Fruit fly (Drosophila melanogaster) whole organism, embryonic: ENCODE measurements around the gene dyl.

Source experiments
- Ada2b ChIP-seq: fragments of 200-800 bp; sonication (Bioruptor generic); IDR thresholded peaks from 2 replicates; pipeline ENCODE4 v1.3.6; 2022; ENCODE audit warnings: missing biosample characterization, missing genetic modification characterization
- Adf1 ChIP-seq: fragments of 200-800 bp; sonication (Bioruptor generic); IDR thresholded peaks from 2 replicates; pipeline ENCODE4 v1.3.6; 2022; ENCODE audit warnings: missing biosample characterization, missing genetic modification characterization
- CG10543 ChIP-seq: fragments of 200-800 bp; sonication (Bioruptor generic); optimal IDR thresholded peaks from 3 replicates; lab custom pipeline; 2017; ENCODE audit warnings: missing biosample characterization, mild to moderate bottlenecking, missing genetic modification characterization, moderate library complexity
- CG10654 ChIP-seq: fragments of 200-800 bp; sonication (Bioruptor generic); optimal IDR thresholded peaks from 2 replicates; lab custom pipeline; 2016; ENCODE audit warnings: missing biosample characterization, missing genetic modification characterization
- CG12155 ChIP-seq: fragments of 200-800 bp; sonication (Bioruptor generic); optimal IDR thresholded peaks from 3 replicates; lab custom pipeline; 2016; ENCODE audit warnings: missing biosample characterization, missing genetic modification characterization
- CG13424 ChIP-seq: fragments of 200-800 bp; sonication (Bioruptor generic); optimal IDR thresholded peaks from 2 replicates; lab custom pipeline; 2019; ENCODE audit warnings: missing biosample characterization, mild to moderate bottlenecking, missing genetic modification characterization, moderate library complexity
- CG13775 ChIP-seq: fragments of 200-800 bp; sonication (Bioruptor generic); optimal IDR thresholded peaks from 3 replicates; lab custom pipeline; 2017; ENCODE audit warnings: missing biosample characterization, mild to moderate bottlenecking, missing genetic modification characterization
- CG13894 ChIP-seq: fragments of 200-800 bp; sonication (Bioruptor generic); optimal IDR thresholded peaks from 3 replicates; lab custom pipeline; 2018; ENCODE audit warnings: missing biosample characterization, mild to moderate bottlenecking, missing genetic modification characterization, moderate library complexity
- CG14050 ChIP-seq: fragments of 200-800 bp; sonication (Bioruptor generic); IDR thresholded peaks from 3 replicates; pipeline ENCODE4 v1.3.6; 2022; ENCODE audit warnings: missing biosample characterization, missing genetic modification characterization
- CG14965 ChIP-seq: fragments of 200-800 bp; sonication (Bioruptor generic); optimal IDR thresholded peaks from 2 replicates; lab custom pipeline; 2016; ENCODE audit warnings: missing biosample characterization, missing genetic modification characterization, borderline replicate concordance
- CG15479 ChIP-seq: fragments of 200-800 bp; sonication (Bioruptor generic); optimal IDR thresholded peaks from 3 replicates; lab custom pipeline; 2019; ENCODE audit warnings: missing biosample characterization, mild to moderate bottlenecking, missing genetic modification characterization, moderate library complexity
- CG16863 ChIP-seq: fragments of 200-800 bp; sonication (Bioruptor generic); optimal IDR thresholded peaks from 3 replicates; lab custom pipeline; 2016; ENCODE audit warnings: missing biosample characterization, missing genetic modification characterization
- CG17612 ChIP-seq: fragments of 200-800 bp; sonication (Bioruptor generic); IDR thresholded peaks from 2 replicates; pipeline ENCODE4 v1.3.6; 2022; ENCODE audit warnings: missing biosample characterization, missing genetic modification characterization
- CG18599 ChIP-seq: fragments of 200-800 bp; sonication (Bioruptor generic); optimal IDR thresholded peaks from 3 replicates; lab custom pipeline; 2017; ENCODE audit warnings: missing biosample characterization, missing genetic modification characterization, mild to moderate bottlenecking, moderate library complexity, missing genetic modification reagents
- CG2120 ChIP-seq: fragments of 200-800 bp; sonication (Bioruptor generic); optimal IDR thresholded peaks from 3 replicates; lab custom pipeline; 2016; ENCODE audit warnings: missing biosample characterization, missing genetic modification characterization
- CG2678 ChIP-seq: fragments of 200-800 bp; sonication (Bioruptor generic); optimal IDR thresholded peaks from 3 replicates; lab custom pipeline; 2019; ENCODE audit warnings: missing biosample characterization, mild to moderate bottlenecking, missing genetic modification characterization, moderate library complexity
- CG6654 ChIP-seq: fragments of 200-800 bp; sonication (Bioruptor generic); optimal IDR thresholded peaks from 2 replicates; lab custom pipeline; 2017; ENCODE audit warnings: missing biosample characterization, mild to moderate bottlenecking, missing genetic modification characterization
- CG6854 ChIP-seq: fragments of 200-800 bp; sonication (Bioruptor generic); optimal IDR thresholded peaks from 3 replicates; lab custom pipeline; 2017; ENCODE audit warnings: missing biosample characterization, mild to moderate bottlenecking, missing genetic modification characterization
- CG7928 ChIP-seq: fragments of 200-800 bp; sonication (Bioruptor generic); optimal IDR thresholded peaks from 2 replicates; lab custom pipeline; 2017; ENCODE audit warnings: missing biosample characterization, mild to moderate bottlenecking, missing genetic modification characterization
- CG8478 ChIP-seq: fragments of >200 bp; optimal IDR thresholded peaks from 2 replicates; lab custom pipeline; 2018
- CG9932 ChIP-seq: fragments of 200-800 bp; sonication (Bioruptor generic); IDR thresholded peaks from 2 replicates; pipeline ENCODE4 v1.3.6; 2022; ENCODE audit warnings: missing biosample characterization, missing genetic modification characterization
- CrebB ChIP-seq: fragments of 200-800 bp; sonication (Bioruptor generic); optimal IDR thresholded peaks from 3 replicates; lab custom pipeline; 2018; ENCODE audit warnings: missing biosample characterization, mild to moderate bottlenecking, missing genetic modification characterization
- E2f1 ChIP-seq: fragments of 200-800 bp; sonication (Bioruptor generic); IDR thresholded peaks from 2 replicates; pipeline ENCODE4 v1.3.6; 2022; ENCODE audit warnings: missing biosample characterization, missing genetic modification characterization
- E2f2 ChIP-seq: fragments of 200-800 bp; sonication (Bioruptor generic); IDR thresholded peaks from 2 replicates; pipeline ENCODE4 v1.3.6; 2022; ENCODE audit warnings: missing biosample characterization, missing genetic modification characterization
- HHEX ChIP-seq: fragments of 200-800 bp; sonication (Bioruptor generic); optimal IDR thresholded peaks from 3 replicates; lab custom pipeline; 2017; ENCODE audit warnings: missing biosample characterization, mild to moderate bottlenecking, missing genetic modification characterization, missing genetic modification reagents
- Hey ChIP-seq: fragments of 200-800 bp; sonication (Bioruptor generic); optimal IDR thresholded peaks from 3 replicates; lab custom pipeline; 2018; ENCODE audit warnings: missing biosample characterization, mild to moderate bottlenecking, missing genetic modification characterization
- Hmx ChIP-seq: fragments of 200-800 bp; sonication (Bioruptor generic); optimal IDR thresholded peaks from 2 replicates; lab custom pipeline; 2016; ENCODE audit warnings: missing biosample characterization, missing genetic modification characterization
- Hr3 ChIP-seq: fragments of 200-800 bp; sonication (Bioruptor generic); optimal IDR thresholded peaks from 3 replicates; lab custom pipeline; 2016; ENCODE audit warnings: missing biosample characterization, missing genetic modification characterization
- Hsf ChIP-seq: fragments of 200-800 bp; sonication (Bioruptor generic); optimal IDR thresholded peaks from 3 replicates; lab custom pipeline; 2016; ENCODE audit warnings: missing biosample characterization, missing genetic modification characterization
- Mad ChIP-seq: fragments of 200-800 bp; sonication (Bioruptor generic); optimal IDR thresholded peaks from 2 replicates; lab custom pipeline; 2016; ENCODE audit warnings: missing biosample characterization, missing genetic modification characterization
- Mrtf ChIP-seq: fragments of 200-800 bp; sonication (Bioruptor generic); IDR thresholded peaks from 3 replicates; pipeline ENCODE4 v1.3.6; 2022; ENCODE audit warnings: missing biosample characterization, missing genetic modification characterization
- NK7.1 ChIP-seq: fragments of 200-800 bp; sonication (Bioruptor generic); optimal IDR thresholded peaks from 3 replicates; lab custom pipeline; 2016; ENCODE audit warnings: missing biosample characterization, missing genetic modification characterization
- Nf-YC ChIP-seq: fragments of 200-800 bp; optimal IDR thresholded peaks from 3 replicates; lab custom pipeline; 2019; ENCODE audit warnings: missing biosample characterization, mild to moderate bottlenecking, missing genetic modification characterization, moderate library complexity
- Ravus ChIP-seq: fragments of 200-800 bp; sonication (Bioruptor generic); IDR thresholded peaks from 2 replicates; pipeline ENCODE4 v1.3.6; 2022; ENCODE audit warnings: missing biosample characterization, missing genetic modification characterization
- Scr ChIP-seq: fragments of 200-800 bp; sonication (Bioruptor generic); IDR thresholded peaks from 2 replicates; pipeline ENCODE4 v1.3.6; 2022; ENCODE audit warnings: missing biosample characterization, missing genetic modification characterization; ENCODE audit not compliant: partially characterized antibody
- Side ChIP-seq: fragments of 200-800 bp; sonication (Bioruptor generic); optimal IDR thresholded peaks from 2 replicates; lab custom pipeline; 2016; ENCODE audit warnings: missing biosample characterization, missing genetic modification characterization
- Tbp ChIP-seq: fragments of >200 bp; optimal IDR thresholded peaks from 2 replicates; lab custom pipeline; 2018; ENCODE audit warnings: missing biosample characterization, missing genetic modification characterization
- ab ChIP-seq: fragments of 200-800 bp; sonication (Bioruptor generic); optimal IDR thresholded peaks from 2 replicates; lab custom pipeline; 2016; ENCODE audit warnings: missing biosample characterization, missing genetic modification characterization
- ap ChIP-seq: fragments of 200-800 bp; sonication (Bioruptor generic); IDR thresholded peaks from 2 replicates; pipeline ENCODE4 v1.3.6; 2022; ENCODE audit warnings: missing biosample characterization, missing genetic modification characterization
- ara ChIP-seq: fragments of 200-800 bp; sonication (Bioruptor generic); IDR thresholded peaks from 2 replicates; pipeline ENCODE4 v1.3.6; 2022; ENCODE audit warnings: missing biosample characterization, missing genetic modification characterization
- ci ChIP-seq: fragments of 200-800 bp; sonication (Bioruptor generic); IDR thresholded peaks from 3 replicates; pipeline ENCODE4 v1.3.6; 2022; ENCODE audit warnings: missing biosample characterization, missing genetic modification characterization
- croc ChIP-seq: fragments of 200-800 bp; sonication (Bioruptor generic); conservative IDR thresholded peaks from 3 replicates; pipeline ENCODE4 v1.3.6; 2022; ENCODE audit warnings: missing biosample characterization, missing genetic modification characterization
- danr ChIP-seq: fragments of 200-800 bp; sonication (Bioruptor generic); IDR thresholded peaks from 2 replicates; pipeline ENCODE4 v1.3.6; 2022; ENCODE audit warnings: missing biosample characterization, missing genetic modification characterization
- gcm ChIP-seq: fragments of 200-800 bp; sonication (Bioruptor generic); optimal IDR thresholded peaks from 2 replicates; lab custom pipeline; 2019; ENCODE audit warnings: missing biosample characterization, mild to moderate bottlenecking, missing genetic modification characterization, moderate library complexity
- hb ChIP-seq: fragments of 200-800 bp; sonication (Bioruptor generic); IDR thresholded peaks from 3 replicates; pipeline ENCODE4 v1.3.6; 2022; ENCODE audit warnings: missing biosample characterization, missing genetic modification characterization; ENCODE audit not compliant: partially characterized antibody
- hth ChIP-seq: fragments of >200 bp; optimal IDR thresholded peaks from 2 replicates; lab custom pipeline; 2017; ENCODE audit warnings: inconsistent platforms
- inv ChIP-seq: fragments of 200-800 bp; sonication (Bioruptor generic); IDR thresholded peaks from 2 replicates; pipeline ENCODE4 v1.3.6; 2022; ENCODE audit warnings: missing biosample characterization, missing genetic modification characterization; ENCODE audit not compliant: partially characterized antibody
- ro ChIP-seq: fragments of 200-800 bp; sonication (Bioruptor generic); IDR thresholded peaks from 2 replicates; pipeline ENCODE4 v1.3.6; 2022; ENCODE audit warnings: missing biosample characterization, missing genetic modification characterization
- scrt ChIP-seq: fragments of 200-800 bp; sonication (Bioruptor generic); optimal IDR thresholded peaks from 2 replicates; lab custom pipeline; 2018; ENCODE audit warnings: missing biosample characterization, mild to moderate bottlenecking, missing genetic modification characterization, moderate library complexity
- seq ChIP-seq: fragments of 200-800 bp; sonication (Bioruptor generic); IDR thresholded peaks from 2 replicates; pipeline ENCODE4 v1.3.6; 2022; ENCODE audit warnings: missing biosample characterization, missing genetic modification characterization
- sqz ChIP-seq: fragments of 200-800 bp; sonication (Bioruptor generic); optimal IDR thresholded peaks from 3 replicates; lab custom pipeline; 2018; ENCODE audit warnings: missing biosample characterization, mild to moderate bottlenecking, missing genetic modification characterization
- vnd ChIP-seq: fragments of 200-800 bp; sonication (Bioruptor generic); IDR thresholded peaks from 3 replicates; pipeline ENCODE4 v1.3.6; 2022; ENCODE audit warnings: missing biosample characterization, missing genetic modification characterization; ENCODE audit not compliant: partially characterized antibody
- zf30C ChIP-seq: fragments of 200-800 bp; sonication (Bioruptor generic); optimal IDR thresholded peaks from 3 replicates; lab custom pipeline; 2018; ENCODE audit warnings: missing biosample characterization, mild to moderate bottlenecking, missing genetic modification characterization

dyl gene

DNA sequence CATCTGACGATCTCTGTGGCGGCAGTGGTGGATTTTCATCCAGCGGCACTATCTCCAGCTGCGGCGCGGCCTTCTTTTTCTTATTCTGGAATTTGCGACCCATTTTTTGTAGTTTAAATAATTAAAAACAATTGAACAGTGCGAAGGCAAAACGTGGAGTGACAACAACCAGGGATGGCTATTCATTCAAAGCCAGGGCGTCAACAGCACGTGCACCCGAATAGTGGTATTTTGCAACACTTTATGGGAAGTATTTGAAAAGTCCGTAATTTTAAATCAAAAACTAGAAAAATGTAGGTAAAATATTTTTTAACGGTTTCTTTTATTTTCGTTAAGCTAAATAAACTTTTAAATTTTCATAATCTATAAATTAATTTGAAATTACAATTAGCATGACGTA, 24.9 kb downstream of the dyl start, which contains the start of gene CG11583 (continued):
- TF ChIP-seq ap (GFP tag; lab: Robert Waterston, UW), result no peak
- no peak for TF ChIP-seq E2f1 (GFP tag; lab: Robert Waterston, UW)
- peak; percentile 24 for TF ChIP-seq Mad (GFP tag; lab: Kevin White, UChicago)
- TF ChIP-seq inv (GFP tag; lab: Robert Waterston, UW), result no peak
- no peak for TF ChIP-seq CG17612 (GFP tag; lab: Robert Waterston, UW)
- no peak for TF ChIP-seq danr (GFP tag; lab: Robert Waterston, UW)
- TF ChIP-seq Hsf (GFP tag; lab: Kevin White, UChicago), result peak; percentile 18
- TF ChIP-seq ci (GFP tag; lab: Robert Waterston, UW), result peak; percentile 64; the same call in 1 of the 3 replicates
- TF ChIP-seq CG2678 (tag; lab: Kevin White, UChicago), result no peak
- peak; percentile 40; the same call in 1 of the 2 replicates for TF ChIP-seq Scr (GFP tag; lab: Robert Waterston, UW)
- TF ChIP-seq CG13775 (GFP tag; lab: Kevin White, UChicago), result no peak
- no peak for TF ChIP-seq ara (GFP tag; lab: Robert Waterston, UW)
- TF ChIP-seq ro (GFP tag; lab: Robert Waterston, UW), result no peak
- TF ChIP-seq hb, result no peak
- TF ChIP-seq CG14050 (GFP tag; lab: Robert Waterston, UW), result no peak
- no peak for TF ChIP-seq CG14965 (GFP tag; lab: Kevin White, UChicago)
- TF ChIP-seq CG10543 (GFP tag; lab: Kevin White, UChicago), result no peak
- TF ChIP-seq CG13424, result no peak
- no peak for TF ChIP-seq scrt (GFP tag; lab: Kevin White, UChicago)
- no peak for TF ChIP-seq seq (GFP tag; lab: Robert Waterston, UW)
- TF ChIP-seq CG16863 (GFP tag; lab: Kevin White, UChicago), result no peak
- no peak for TF ChIP-seq sqz (GFP tag; lab: Kevin White, UChicago)
- TF ChIP-seq zf30C, result no peak
- peak; percentile 43 for TF ChIP-seq CG12155 (GFP tag; lab: Kevin White, UChicago)
- peak; percentile 55 for TF ChIP-seq Side (GFP tag; lab: Kevin White, UChicago)
- no peak for TF ChIP-seq Mrtf (GFP tag; lab: Robert Waterston, UW)
- TF ChIP-seq CG2120 (GFP tag; lab: Kevin White, UChicago), result peak; percentile 73
- no peak for TF ChIP-seq Tbp
- TF ChIP-seq Adf1 (GFP tag; lab: Robert Waterston, UW), result no peak
- TF ChIP-seq Ravus (GFP tag; lab: Robert Waterston, UW), result no peak
- TF ChIP-seq croc (GFP tag; lab: Robert Waterston, UW), result no peak
- TF ChIP-seq ab, result no peak
- TF ChIP-seq CG6854 (GFP tag; lab: Kevin White, UChicago), result no peak
- TF ChIP-seq CrebB (tag; lab: Kevin White, UChicago), result no peak
- peak; percentile 99 for TF ChIP-seq CG7928 (GFP tag; lab: Kevin White, UChicago)
- TF ChIP-seq CG8478, result no peak
- TF ChIP-seq E2f2 (GFP tag; lab: Robert Waterston, UW), result peak; percentile 81
- TF ChIP-seq CG10654, result no peak
- TF ChIP-seq Hey, result no peak
- TF ChIP-seq hth (lab: Kevin White, UChicago), result no peak
- TF ChIP-seq CG15479 (GFP tag; lab: Kevin White, UChicago), result no peak
- no peak for TF ChIP-seq gcm (GFP tag; lab: Kevin White, UChicago)
- no peak for TF ChIP-seq Hmx (GFP tag; lab: Kevin White, UChicago)
- TF ChIP-seq HHEX (GFP tag; lab: Kevin White, UChicago), result peak; percentile 18
- TF ChIP-seq vnd (GFP tag; lab: Robert Waterston, UW), result no peak
- TF ChIP-seq CG6654 (GFP tag; lab: Kevin White, UChicago), result no peak
- TF ChIP-seq Ada2b (GFP tag; lab: Robert Waterston, UW), result no peak
- no peak for TF ChIP-seq NK7.1
- TF ChIP-seq CG18599 (GFP tag; lab: Kevin White, UChicago), result no peak
- no peak for TF ChIP-seq Hr3
- peak; percentile 61 for TF ChIP-seq CG9932
- TF ChIP-seq Nf-YC (tag; lab: Kevin White, UChicago), result no peak
- TF ChIP-seq CG13894 (tag; lab: Kevin White, UChicago), result no peak
